Worm (Caenorhabditis elegans) whole organism, L1 larva: Measurements from ENCODE around the gene mev-1.

ENCODE experiments used
- ceh-88 ChIP-seq: fragments of 200-800 bp; sonication (Bioruptor generic); IDR thresholded peaks from 2 replicates; pipeline ENCODE4 v1.3.6; 2022; ENCODE audit warnings: missing genetic modification characterization, missing compliant biosample characterization
- pqm-1 ChIP-seq: sonication (generic microtip); optimal IDR thresholded peaks from 3 replicates; lab custom pipeline; 2017; ENCODE audit warnings: missing biosample characterization, missing genetic modification characterization

- no peak for TF ChIP-seq ceh-88 (GFP tag; lab: Robert Waterston, UW)
- TF ChIP-seq pqm-1 (tag; lab: Kevin White, UChicago): peak; percentile 44
Measured at ce11 chrIII:10355382-10355781, 21.3 kb downstream of the mev-1 start, which contains the start of gene spp-1.
